Fruit fly (Drosophila melanogaster): ENCODE data around the gene Sirup.

The Sirup gene

dm6 chr2L:8031588-8031987 is 32.9 kb downstream of the Sirup start:
- peak; percentile 6 for TF ChIP-seq Hnf4 (GFP tag; optimal IDR thresholded peaks at IDR 0.05)
- TF ChIP-seq Dif (GFP tag; optimal IDR thresholded peaks at IDR 0.05; ENCODE audit: partially characterized antibody) = peak; percentile 67
- no peak for TF ChIP-seq GATAd (GFP tag; optimal IDR thresholded peaks at IDR 0.05)
- TF ChIP-seq dl (GFP tag; optimal IDR thresholded peaks at IDR 0.05; ENCODE audit: insufficient read depth in 1 of 2, partially characterized antibody in 2 of 2) = peak in 1 of 2 experiments; percentile 56
- TF ChIP-seq psq (GFP tag; optimal IDR thresholded peaks at IDR 0.05) = peak; percentile 40

dm6 chr2L:8033756-8034155 is 35.1 kb downstream of the Sirup start:
- TF ChIP-seq lola (GFP tag; optimal IDR thresholded peaks at IDR 0.05) = no peak
- no peak for TF ChIP-seq CG32264 (GFP tag; optimal IDR thresholded peaks at IDR 0.05)
- peak; percentile 21 for TF ChIP-seq h (GFP tag; optimal IDR thresholded peaks at IDR 0.05)
- no peak for TF ChIP-seq Abd-B (GFP tag; optimal IDR thresholded peaks at IDR 0.05)
- peak; percentile 10 for TF ChIP-seq OdsH (GFP tag; optimal IDR thresholded peaks at IDR 0.05)
- peak; percentile 12 for TF ChIP-seq fru (GFP tag; optimal IDR thresholded peaks at IDR 0.05)
- TF ChIP-seq foxo (GFP tag; optimal IDR thresholded peaks at IDR 0.05) = peak in 1 of 2 experiments; percentile 8
- peak; percentile 1 for TF ChIP-seq psq (GFP tag; optimal IDR thresholded peaks at IDR 0.05)

dm6 chr2L:8034734-8035133 is 36.1 kb downstream of the Sirup start:
- peak; percentile 18 for TF ChIP-seq br (GFP tag; optimal IDR thresholded peaks at IDR 0.05)
- TF ChIP-seq Dif (GFP tag; optimal IDR thresholded peaks at IDR 0.05; ENCODE audit: partially characterized antibody) = no peak
- peak; percentile 39 for TF ChIP-seq ey (GFP tag; optimal IDR thresholded peaks at IDR 0.05)
- no peak for TF ChIP-seq OdsH (GFP tag; optimal IDR thresholded peaks at IDR 0.05)
- no peak for TF ChIP-seq jim (GFP tag; optimal IDR thresholded peaks at IDR 0.05)
- TF ChIP-seq psq (GFP tag; optimal IDR thresholded peaks at IDR 0.05) = peak; percentile 16
- no peak for TF ChIP-seq N (GFP tag; optimal IDR thresholded peaks at IDR 0.05)
- peak; percentile 43 for TF ChIP-seq fru (GFP tag; optimal IDR thresholded peaks at IDR 0.05)
- TF ChIP-seq foxo (GFP tag; optimal IDR thresholded peaks at IDR 0.05) = peak in 1 of 2 experiments; percentile 41
- TF ChIP-seq Jra (GFP tag; optimal IDR thresholded peaks at IDR 0.05) = no peak
- peak; percentile 31 for TF ChIP-seq Hnf4 (GFP tag; optimal IDR thresholded peaks at IDR 0.05)
- peak; percentile 47 for TF ChIP-seq rgr (GFP tag; optimal IDR thresholded peaks at IDR 0.05)
- TF ChIP-seq h (GFP tag; optimal IDR thresholded peaks at IDR 0.05) = peak; percentile 31

- TF ChIP-seq Abd-B (GFP tag; optimal IDR thresholded peaks at IDR 0.05) (no peak), Rel (GFP tag; optimal IDR thresholded peaks at IDR 0.05) (no peak), Rel (tag; optimal IDR thresholded peaks at IDR 0.05) (no peak), usp (GFP tag; optimal IDR thresholded peaks at IDR 0.05) (no peak), OdsH (GFP tag; optimal IDR thresholded peaks at IDR 0.05) (no peak), CG9705 (GFP tag; optimal IDR thresholded peaks at IDR 0.05) (no peak), Dif (GFP tag; optimal IDR thresholded peaks at IDR 0.05; ENCODE audit: partially characterized antibody) (no peak), brk (GFP tag; optimal IDR thresholded peaks at IDR 0.05) (no peak), N (GFP tag; optimal IDR thresholded peaks at IDR 0.05) (no peak), Jra (GFP tag; optimal IDR thresholded peaks at IDR 0.05) (no peak), jim (GFP tag; optimal IDR thresholded peaks at IDR 0.05) (no peak), rgr (GFP tag; optimal IDR thresholded peaks at IDR 0.05) (no peak), Hr78 (GFP tag; optimal IDR thresholded peaks at IDR 0.05) (no peak), GATAd (GFP tag; optimal IDR thresholded peaks at IDR 0.05) (no peak), tai (GFP tag; optimal IDR thresholded peaks at IDR 0.05) (no peak), br (GFP tag; optimal IDR thresholded peaks at IDR 0.05) (no peak)
Observed at dm6 chr2L:8039688-8040087, 41.0 kb downstream of the Sirup start, which contains the start of gene CG7367. Gene CG7367 (minus strand): TSS chr2L:8039788.

- TF ChIP-seq tai (GFP tag; optimal IDR thresholded peaks at IDR 0.05) (no peak), Myc (optimal IDR thresholded peaks at IDR 0.05) (peak; percentile 56), jim (GFP tag; optimal IDR thresholded peaks at IDR 0.05) (no peak), brk (GFP tag; optimal IDR thresholded peaks at IDR 0.05) (no peak), Jra (GFP tag; optimal IDR thresholded peaks at IDR 0.05) (no peak), dmrt93B (GFP tag; optimal IDR thresholded peaks at IDR 0.05) (no peak)
Observed at dm6 chr2L:8040872-8041271, 42.2 kb downstream of the Sirup start, which contains the start of gene CCDC53. Gene CCDC53 (plus strand): TSS chr2L:8041106.

dm6 chr2L:8042645-8043281 is 44.1 kb downstream of the Sirup start, which contains the start of gene RpL36A:
Gene RpL36A (minus strand): TSS chr2L:8042909.
- TF ChIP-seq Hr83 (GFP tag; optimal IDR thresholded peaks at IDR 0.05; ENCODE audit: poor library complexity, severe bottlenecking) (no peak), HLH106 (tag; optimal IDR thresholded peaks at IDR 0.05) (peak; percentile 17), jim (GFP tag; optimal IDR thresholded peaks at IDR 0.05) (no peak), fru (GFP tag; optimal IDR thresholded peaks at IDR 0.05) (no peak), h (GFP tag; optimal IDR thresholded peaks at IDR 0.05) (peak; percentile 50), Sp1 (GFP tag; optimal IDR thresholded peaks at IDR 0.05) (peak; percentile 67), Vsx2 (GFP tag; optimal IDR thresholded peaks at IDR 0.05; ENCODE audit: partially characterized antibody) (no peak), psq (GFP tag; optimal IDR thresholded peaks at IDR 0.05) (peak; percentile 1), Myc (optimal IDR thresholded peaks at IDR 0.05) (no peak), Dif (GFP tag; optimal IDR thresholded peaks at IDR 0.05; ENCODE audit: partially characterized antibody) (no peak), brk (GFP tag; optimal IDR thresholded peaks at IDR 0.05) (no peak), woc (GFP tag; optimal IDR thresholded peaks at IDR 0.05) (no peak), rgr (GFP tag; optimal IDR thresholded peaks at IDR 0.05) (no peak), Mio (GFP tag; optimal IDR thresholded peaks at IDR 0.05) (no peak), GATAd (GFP tag; optimal IDR thresholded peaks at IDR 0.05) (no peak), Rel (GFP tag; optimal IDR thresholded peaks at IDR 0.05) (no peak), Rel (tag; optimal IDR thresholded peaks at IDR 0.05) (peak; percentile 50), sage (GFP tag; optimal IDR thresholded peaks at IDR 0.05) (no peak), N (GFP tag; optimal IDR thresholded peaks at IDR 0.05) (no peak), Dfd (GFP tag; optimal IDR thresholded peaks at IDR 0.05) (no peak), lola (GFP tag; optimal IDR thresholded peaks at IDR 0.05) (no peak), Hr78 (GFP tag; optimal IDR thresholded peaks at IDR 0.05) (no peak)

Data from whole organism, wandering third instar larva.